Worm (Caenorhabditis elegans) whole organism, young adult: ENCODE data around the gene T08G3.11.

Source experiments
- B0019.2 ChIP-seq: fragments of 200-800 bp; sonication (Bioruptor generic); conservative IDR thresholded peaks from 2 replicates; pipeline ENCODE4 v1.3.6; 2022; ENCODE audit warnings: missing genetic modification reagents, missing genetic modification characterization, missing compliant biosample characterization
- B0035.1 ChIP-seq: sonication (generic microtip); optimal IDR thresholded peaks from 2 replicates; lab custom pipeline; 2016; ENCODE audit warnings: missing genetic modification characterization, mild to moderate bottlenecking, missing compliant biosample characterization, missing genotype, missing genetic modification reagents
- D2030.7 ChIP-seq: fragments of 200-800 bp; sonication (Bioruptor generic); IDR thresholded peaks from 2 replicates; pipeline ENCODE4 v1.3.6; 2022; ENCODE audit warnings: missing genetic modification reagents, missing genetic modification characterization, missing compliant biosample characterization
- F23B12.7 ChIP-seq: sonication (generic microtip); optimal IDR thresholded peaks from 2 replicates; lab custom pipeline; 2017; ENCODE audit warnings: missing genetic modification characterization, mild to moderate bottlenecking, missing compliant biosample characterization, antibody characterized with exemption, moderate library complexity; ENCODE audit not compliant: insufficient read depth
- F37B4.10 ChIP-seq: fragments of 200-800 bp; sonication (Bioruptor generic); IDR thresholded peaks from 2 replicates; pipeline ENCODE4 v1.3.6; 2022; ENCODE audit warnings: missing genetic modification characterization, missing compliant biosample characterization
- F39B2.1 ChIP-seq: fragments of 200-800 bp; sonication (Bioruptor generic); IDR thresholded peaks from 2 replicates; pipeline ENCODE4 v1.3.6; 2022; ENCODE audit warnings: missing genetic modification reagents, missing genetic modification characterization, missing compliant biosample characterization
- F52B5.7 ChIP-seq: sonication (generic microtip); optimal IDR thresholded peaks from 2 replicates; lab custom pipeline; 2016; ENCODE audit warnings: mild to moderate bottlenecking, missing genetic modification characterization, missing compliant biosample characterization
- K11D2.4 ChIP-seq: fragments of 200-800 bp; sonication (Bioruptor generic); IDR thresholded peaks from 2 replicates; pipeline ENCODE4 v1.3.6; 2022; ENCODE audit warnings: missing genetic modification reagents, missing genetic modification characterization, missing compliant biosample characterization
- Y53G8AR.9 ChIP-seq: fragments of 200-800 bp; sonication (Bioruptor generic); conservative IDR thresholded peaks from 2 replicates; pipeline ENCODE4 v1.3.6; 2022; ENCODE audit warnings: missing genetic modification reagents, missing genetic modification characterization, missing compliant biosample characterization
- attf-3 ChIP-seq: fragments of 200-800 bp; sonication (Bioruptor generic); conservative IDR thresholded peaks from 2 replicates; pipeline ENCODE4 v1.3.6; 2022; ENCODE audit warnings: missing genetic modification reagents, missing genetic modification characterization, missing compliant biosample characterization
- attf-6 ChIP-seq: fragments of 200-800 bp; sonication (Bioruptor generic); IDR thresholded peaks from 2 replicates; pipeline ENCODE4 v1.3.6; 2022; ENCODE audit warnings: missing genetic modification reagents, missing genetic modification characterization, missing compliant biosample characterization
- ceh-100 ChIP-seq: fragments of 200-800 bp; sonication (Bioruptor generic); IDR thresholded peaks from 2 replicates; pipeline ENCODE4 v1.3.6; 2022; ENCODE audit warnings: missing genetic modification reagents, missing genetic modification characterization, missing compliant biosample characterization
- ceh-40 ChIP-seq: fragments of 200-800 bp; sonication (Bioruptor generic); IDR thresholded peaks from 2 replicates; pipeline ENCODE4 v1.3.6; 2022; ENCODE audit warnings: missing genetic modification characterization, missing compliant biosample characterization
- efl-1 ChIP-seq: fragments of 150-350 bp; optimal IDR thresholded peaks from 2 replicates; lab custom pipeline; 2014; ENCODE audit warnings: missing biosample characterization, missing genetic modification reagents, missing genetic modification characterization
- egl-44 ChIP-seq: fragments of 200-800 bp; sonication (Bioruptor generic); IDR thresholded peaks from 2 replicates; pipeline ENCODE4 v1.3.6; 2022; ENCODE audit warnings: missing genetic modification reagents, missing genetic modification characterization, missing compliant biosample characterization
- ekl-4 ChIP-seq: fragments of 200-800 bp; sonication (Bioruptor generic); IDR thresholded peaks from 2 replicates; pipeline ENCODE4 v1.3.6; 2022; ENCODE audit warnings: missing genetic modification reagents, missing genetic modification characterization, missing compliant biosample characterization
- him-1 ChIP-seq: sonication (generic microtip); optimal IDR thresholded peaks from 2 replicates; lab custom pipeline; 2016; ENCODE audit warnings: missing genotype, missing genetic modification reagents, missing genetic modification characterization, missing compliant biosample characterization
- lin-26 ChIP-seq: fragments of 200-800 bp; sonication (Bioruptor generic); IDR thresholded peaks from 2 replicates; pipeline ENCODE4 v1.3.6; 2022; ENCODE audit warnings: missing genetic modification reagents, missing genetic modification characterization, missing compliant biosample characterization
- lin-54 ChIP-seq: fragments of 200-800 bp; sonication (Bioruptor generic); optimal IDR thresholded peaks from 2 replicates; lab custom pipeline; 2018; ENCODE audit warnings: mild to moderate bottlenecking, missing genetic modification characterization, missing compliant biosample characterization
- lsy-27 ChIP-seq: sonication (generic microtip); optimal IDR thresholded peaks from 2 replicates; lab custom pipeline; 2017; ENCODE audit warnings: missing genetic modification characterization, mild to moderate bottlenecking, missing compliant biosample characterization, antibody characterized with exemption, missing genotype, borderline replicate concordance; ENCODE audit not compliant: insufficient read depth
- madf-10 ChIP-seq: sonication (generic microtip); optimal IDR thresholded peaks from 2 replicates; lab custom pipeline; 2016; ENCODE audit warnings: mild to moderate bottlenecking, missing genetic modification characterization, missing compliant biosample characterization
- mcd-1 ChIP-seq: fragments of 200-800 bp; sonication (Bioruptor generic); IDR thresholded peaks from 2 replicates; pipeline ENCODE4 v1.3.6; 2022; ENCODE audit warnings: missing genetic modification reagents, missing genetic modification characterization, missing compliant biosample characterization
- mes-4 ChIP-seq: sonication (generic microtip); optimal IDR thresholded peaks from 2 replicates; lab custom pipeline; 2016; ENCODE audit warnings: missing genotype, missing genetic modification characterization, missing compliant biosample characterization
- nfyb-1 ChIP-seq: fragments of 200-800 bp; sonication (Bioruptor generic); IDR thresholded peaks from 2 replicates; pipeline ENCODE4 v1.3.6; 2022; ENCODE audit warnings: missing genetic modification reagents, missing genetic modification characterization, missing compliant biosample characterization
- nhr-120 ChIP-seq: fragments of 200-800 bp; sonication (Bioruptor generic); IDR thresholded peaks from 2 replicates; pipeline ENCODE4 v1.3.6; 2022; ENCODE audit warnings: missing genetic modification characterization, missing compliant biosample characterization
- nhr-27 ChIP-seq: fragments of 200-800 bp; sonication (Bioruptor generic); optimal IDR thresholded peaks from 2 replicates; lab custom pipeline; 2018; ENCODE audit warnings: mild to moderate bottlenecking, missing genetic modification characterization, moderate library complexity, missing compliant biosample characterization
- pbrm-1 ChIP-seq: fragments of 200-800 bp; sonication (Bioruptor generic); IDR thresholded peaks from 2 replicates; pipeline ENCODE4 v1.3.6; 2022; ENCODE audit warnings: missing genetic modification reagents, missing genetic modification characterization, missing compliant biosample characterization
- sdz-38 ChIP-seq: sonication (generic microtip); optimal IDR thresholded peaks from 2 replicates; lab custom pipeline; 2016; ENCODE audit warnings: missing genotype, missing genetic modification characterization, missing compliant biosample characterization
- snpc-3.4 ChIP-seq: sonication (generic microtip); optimal IDR thresholded peaks from 2 replicates; lab custom pipeline; 2017; ENCODE audit warnings: missing genetic modification characterization, mild to moderate bottlenecking, missing compliant biosample characterization, antibody characterized with exemption, moderate library complexity, missing genotype, missing genetic modification reagents
- snpc-4 ChIP-seq, 5 experiments: fragments of 150-350 bp in 1 of 5; sonication (generic microtip) in 4 of 5; optimal IDR thresholded peaks; 2 replicates each; lab custom pipeline; 2014 to 2018; ENCODE audit warnings: missing genetic modification characterization in 5 of 5, missing biosample characterization in 3 of 5, antibody characterized with exemption in 2 of 5, mild to moderate bottlenecking in 2 of 5, missing compliant biosample characterization in 2 of 5, missing genotype in 2 of 5, moderate library complexity in 2 of 5, missing genetic modification reagents in 1 of 5
- somi-1 ChIP-seq: fragments of 200-800 bp; sonication (Bioruptor generic); optimal IDR thresholded peaks from 2 replicates; lab custom pipeline; 2018; ENCODE audit warnings: mild to moderate bottlenecking, missing genetic modification characterization, missing compliant biosample characterization
- sptf-2 ChIP-seq: fragments of 200-800 bp; sonication (Bioruptor generic); optimal IDR thresholded peaks from 2 replicates; lab custom pipeline; 2018; ENCODE audit warnings: mild to moderate bottlenecking, missing genetic modification characterization, missing compliant biosample characterization
- zfh-2 ChIP-seq: fragments of 200-800 bp; sonication (Bioruptor generic); conservative IDR thresholded peaks from 2 replicates; pipeline ENCODE4 v1.3.6; 2022; ENCODE audit warnings: missing genetic modification reagents, missing genetic modification characterization, missing compliant biosample characterization
- ztf-22 ChIP-seq: fragments of 200-800 bp; sonication (Bioruptor generic); optimal IDR thresholded peaks from 2 replicates; lab custom pipeline; 2018; ENCODE audit warnings: mild to moderate bottlenecking, missing genetic modification characterization, moderate library complexity, missing compliant biosample characterization
- ztf-25 ChIP-seq: fragments of 200-800 bp; sonication (Bioruptor generic); IDR thresholded peaks from 2 replicates; pipeline ENCODE4 v1.3.6; 2022; ENCODE audit warnings: missing genetic modification reagents, missing genetic modification characterization, missing compliant biosample characterization

T08G3.11 gene

DNA sequence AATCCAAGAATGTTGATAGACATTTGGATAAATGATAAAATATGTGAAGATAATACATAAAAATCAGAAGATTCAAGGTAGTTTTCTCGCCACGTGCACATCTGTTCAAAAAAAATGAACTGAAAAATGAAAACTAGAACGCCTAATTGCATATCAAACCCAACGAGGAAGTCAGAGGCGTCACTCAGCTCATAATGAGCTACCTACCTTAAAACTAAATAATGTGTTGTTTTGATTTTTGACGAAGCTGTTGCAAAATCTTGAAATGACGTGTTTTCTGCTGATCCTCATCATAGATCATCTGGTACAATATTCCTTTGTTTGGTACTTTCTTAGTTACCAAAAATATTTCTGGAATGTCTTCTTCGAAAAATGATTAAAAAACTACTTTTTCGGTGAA lies 8.3 kb downstream of the T08G3.11 start, which contains the start of gene srh-138:
srh-138 (minus strand) TSS at position 101 of the 400 bp plus-strand sequence.
- TF ChIP-seq snpc-4 (GFP tag; optimal IDR thresholded peaks at IDR 0.05; lab: Kevin White, UChicago) = no peak
- no peak for TF ChIP-seq snpc-4 (tag; optimal IDR thresholded peaks at IDR 0.05; lab: Kevin White, UChicago)
- no peak for TF ChIP-seq F39B2.1 (GFP tag; lab: Robert Waterston, UW)
- TF ChIP-seq lin-26 (GFP tag; lab: Robert Waterston, UW) = no peak
- TF ChIP-seq F37B4.10 (GFP tag; lab: Robert Waterston, UW) = no peak
- TF ChIP-seq snpc-3.4 = no peak
- TF ChIP-seq sptf-2 (GFP tag; lab: Kevin White, UChicago) = no peak
- no peak for TF ChIP-seq attf-6 (GFP tag; lab: Robert Waterston, UW)
- no peak for TF ChIP-seq F52B5.7 (tag; lab: Kevin White, UChicago)
- TF ChIP-seq mes-4 (tag; lab: Kevin White, UChicago) = no peak
- TF ChIP-seq efl-1 (GFP tag; lab: Kevin White, UChicago) = no peak
- TF ChIP-seq lsy-27 (tag; lab: Kevin White, UChicago) = no peak

DNA sequence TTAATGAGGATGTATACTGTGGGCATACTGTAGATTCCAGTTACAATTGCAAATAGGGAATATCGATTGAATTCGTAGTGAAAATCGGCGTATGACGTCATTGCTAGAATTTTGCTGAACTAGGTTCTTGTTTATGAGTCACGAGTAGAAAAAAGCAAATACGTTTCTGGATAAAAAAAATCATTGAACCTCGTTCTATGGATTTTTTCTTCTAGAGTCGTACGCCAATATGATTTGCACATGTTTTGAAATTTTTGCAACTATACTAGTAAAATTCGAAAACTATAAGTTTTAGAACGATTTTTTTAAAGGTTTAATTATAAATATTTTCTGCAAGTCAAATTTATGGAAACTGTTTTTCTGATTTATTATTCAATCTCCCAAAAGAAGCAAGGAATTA lies 11.3 kb downstream of the T08G3.11 start, which contains the start of gene sru-44:
sru-44 (minus strand) TSS at position 101 of the 400 bp plus-strand sequence.
- TF ChIP-seq ztf-22 (GFP tag; lab: Kevin White, UChicago) (no peak), D2030.7 (GFP tag; lab: Robert Waterston, UW) (no peak), somi-1 (GFP tag; lab: Kevin White, UChicago) (no peak), nfyb-1 (GFP tag; lab: Robert Waterston, UW) (no peak), F52B5.7 (tag; lab: Kevin White, UChicago) (no peak), him-1 (tag; lab: Kevin White, UChicago) (no peak), K11D2.4 (no peak), zfh-2 (no peak), ztf-25 (GFP tag; lab: Robert Waterston, UW) (no peak), pbrm-1 (no peak), ekl-4 (no peak), madf-10 (tag; lab: Kevin White, UChicago) (no peak), B0019.2 (GFP tag; lab: Robert Waterston, UW) (no peak), egl-44 (no peak), F39B2.1 (GFP tag; lab: Robert Waterston, UW) (no peak), F23B12.7 (tag; lab: Kevin White, UChicago) (no peak), attf-3 (GFP tag; lab: Robert Waterston, UW) (no peak), ceh-40 (GFP tag; lab: Robert Waterston, UW) (no peak), nhr-27 (tag; lab: Kevin White, UChicago) (no peak)

DNA sequence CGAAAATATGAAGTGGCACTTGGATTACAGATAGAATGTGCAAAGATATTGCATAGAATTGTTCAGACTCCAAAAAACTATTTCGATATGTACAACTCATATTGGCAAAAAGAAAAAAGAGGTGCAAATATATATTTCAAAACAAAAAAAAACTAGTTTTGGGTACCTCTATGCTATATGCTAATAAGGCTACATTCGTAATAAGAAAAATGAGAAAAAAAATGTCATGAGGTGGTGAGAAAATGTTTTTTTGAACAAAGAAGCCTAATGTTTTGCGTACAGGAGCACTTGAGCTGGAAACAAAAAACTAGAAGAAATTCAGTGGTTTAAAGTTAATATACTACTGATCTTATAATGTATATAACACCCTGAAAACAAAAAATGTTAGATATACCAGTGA lies 18.3 kb downstream of the T08G3.11 start, which contains the start of gene srh-142:
srh-142 (minus strand) TSS at position 101 of the 400 bp plus-strand sequence.
- no peak for TF ChIP-seq sdz-38
- TF ChIP-seq mcd-1 (GFP tag; lab: Robert Waterston, UW) = no peak
- no peak for TF ChIP-seq nfyb-1 (GFP tag; lab: Robert Waterston, UW)
- TF ChIP-seq attf-3 (GFP tag; lab: Robert Waterston, UW) = no peak
- TF ChIP-seq Y53G8AR.9 = no peak
- no peak for TF ChIP-seq nhr-120
- no peak for TF ChIP-seq lin-54 (GFP tag; lab: Kevin White, UChicago)
- TF ChIP-seq F52B5.7 (tag; lab: Kevin White, UChicago) = no peak
- TF ChIP-seq ceh-100 (GFP tag; lab: Robert Waterston, UW) = no peak
- no peak for TF ChIP-seq B0035.1 (tag; lab: Kevin White, UChicago)
